Worm (Caenorhabditis elegans) whole organism, early embryonic: Measurements from ENCODE around the gene rgs-5.

Source experiments
- B0310.2 ChIP-seq: sonication (generic microtip); optimal IDR thresholded peaks from 2 replicates; lab custom pipeline; 2016; ENCODE audit warnings: mild to moderate bottlenecking, missing genetic modification characterization, missing compliant biosample characterization
- F13C5.2 ChIP-seq: sonication (generic microtip); optimal IDR thresholded peaks from 2 replicates; lab custom pipeline; 2017; ENCODE audit warnings: mild to moderate bottlenecking, missing genetic modification characterization, inconsistent platforms, missing compliant biosample characterization
- aly-1 ChIP-seq: sonication (generic microtip); optimal IDR thresholded peaks from 2 replicates; lab custom pipeline; 2016; ENCODE audit warnings: missing genetic modification characterization, missing compliant biosample characterization
- ama-1 ChIP-seq: fragments of 150-350 bp; optimal IDR thresholded peaks from 2 replicates; lab custom pipeline; 2014
- ceh-13 ChIP-seq: fragments of 200-800 bp; sonication (Bioruptor generic); optimal IDR thresholded peaks from 2 replicates; lab custom pipeline; 2018; ENCODE audit warnings: mild to moderate bottlenecking, missing genetic modification characterization, missing compliant biosample characterization
- ceh-36 ChIP-seq: sonication (generic microtip); optimal IDR thresholded peaks from 2 replicates; lab custom pipeline; 2016; ENCODE audit warnings: missing genetic modification characterization, inconsistent platforms, missing compliant biosample characterization
- ets-7 ChIP-seq: sonication (generic microtip); optimal IDR thresholded peaks from 2 replicates; lab custom pipeline; 2016; ENCODE audit warnings: missing genotype, missing genetic modification characterization, missing compliant biosample characterization
- flt-1 ChIP-seq: fragments of 200-800 bp; sonication (Bioruptor generic); IDR thresholded peaks from 2 replicates; pipeline ENCODE4 v1.3.6; 2022; ENCODE audit warnings: missing genetic modification characterization, missing compliant biosample characterization
- hmbx-1 ChIP-seq: sonication (generic microtip); optimal IDR thresholded peaks from 2 replicates; lab custom pipeline; 2016; ENCODE audit warnings: mild to moderate bottlenecking, missing genetic modification characterization, missing compliant biosample characterization
- hmg-4 ChIP-seq: fragments of 200-800 bp; sonication (Bioruptor generic); optimal IDR thresholded peaks from 2 replicates; lab custom pipeline; 2018; ENCODE audit warnings: mild to moderate bottlenecking, missing genetic modification characterization, missing compliant biosample characterization
- hnd-1 ChIP-seq: sonication (generic microtip); optimal IDR thresholded peaks from 2 replicates; lab custom pipeline; 2016; ENCODE audit warnings: missing genetic modification characterization, missing compliant biosample characterization
- pes-1 ChIP-seq: fragments of 200-800 bp; sonication (Bioruptor generic); IDR thresholded peaks from 2 replicates; pipeline ENCODE4 v1.3.6; 2022; ENCODE audit warnings: missing genetic modification reagents, missing genetic modification characterization, missing compliant biosample characterization
- scrt-1 ChIP-seq: fragments of 200-800 bp; sonication (Bioruptor generic); IDR thresholded peaks from 2 replicates; pipeline ENCODE4 v1.3.6; 2022; ENCODE audit warnings: missing genetic modification characterization, missing compliant biosample characterization
- sea-1 ChIP-seq: fragments of 200-800 bp; sonication (Bioruptor generic); conservative IDR thresholded peaks from 2 replicates; pipeline ENCODE4 v1.3.6; 2022; ENCODE audit warnings: missing genetic modification characterization, missing compliant biosample characterization
- tbx-11 ChIP-seq: fragments of 200-800 bp; sonication (Bioruptor generic); IDR thresholded peaks from 2 replicates; pipeline ENCODE4 v1.3.6; 2022; ENCODE audit warnings: missing genetic modification characterization, missing compliant biosample characterization
- tbx-37 ChIP-seq: fragments of 200-800 bp; sonication (Bioruptor generic); conservative IDR thresholded peaks from 2 replicates; pipeline ENCODE4 v1.3.6; 2022; ENCODE audit warnings: missing genetic modification reagents, missing genetic modification characterization, missing compliant biosample characterization
- tra-4 ChIP-seq: sonication (generic microtip); optimal IDR thresholded peaks from 2 replicates; lab custom pipeline; 2017; ENCODE audit warnings: missing genetic modification characterization, missing compliant biosample characterization

Gene rgs-5

ce11 chrIII:5688246-5688645 lies 10.1 kb upstream of the rgs-5 start:
- TF ChIP-seq aly-1 (tag; lab: Kevin White, UChicago) (no peak), tbx-11 (GFP tag; lab: Robert Waterston, UW) (no peak), hmg-4 (GFP tag; lab: Kevin White, UChicago) (peak; percentile 1), ets-7 (tag; lab: Kevin White, UChicago) (no peak), hmbx-1 (no peak), flt-1 (GFP tag; lab: Robert Waterston, UW) (no peak)

- TF ChIP-seq flt-1 (GFP tag; lab: Robert Waterston, UW): no peak
- TF ChIP-seq F13C5.2 (tag; lab: Kevin White, UChicago): no peak
- TF ChIP-seq hmg-4 (GFP tag; lab: Kevin White, UChicago): no peak
- TF ChIP-seq hnd-1 (tag; lab: Kevin White, UChicago): no peak
- TF ChIP-seq tbx-37 (GFP tag; lab: Robert Waterston, UW): no peak
- no peak for TF ChIP-seq tra-4 (tag; lab: Kevin White, UChicago)
- no peak for TF ChIP-seq ets-7 (tag; lab: Kevin White, UChicago)
- TF ChIP-seq pes-1 (GFP tag; lab: Robert Waterston, UW): no peak
- TF ChIP-seq B0310.2 (tag; lab: Kevin White, UChicago): no peak
- TF ChIP-seq aly-1 (tag; lab: Kevin White, UChicago): no peak
- TF ChIP-seq ceh-13: no peak
- TF ChIP-seq ama-1 (lab: Kevin White, UChicago): no peak
- no peak for TF ChIP-seq sea-1 (GFP tag; lab: Robert Waterston, UW)
- TF ChIP-seq hmbx-1: no peak
- TF ChIP-seq ceh-36: no peak
- no peak for TF ChIP-seq scrt-1 (GFP tag; lab: Robert Waterston, UW)
- TF ChIP-seq tbx-11 (GFP tag; lab: Robert Waterston, UW): no peak
Measured at ce11 chrIII:5691826-5692225, 6.5 kb upstream of the rgs-5 start.

DNA sequence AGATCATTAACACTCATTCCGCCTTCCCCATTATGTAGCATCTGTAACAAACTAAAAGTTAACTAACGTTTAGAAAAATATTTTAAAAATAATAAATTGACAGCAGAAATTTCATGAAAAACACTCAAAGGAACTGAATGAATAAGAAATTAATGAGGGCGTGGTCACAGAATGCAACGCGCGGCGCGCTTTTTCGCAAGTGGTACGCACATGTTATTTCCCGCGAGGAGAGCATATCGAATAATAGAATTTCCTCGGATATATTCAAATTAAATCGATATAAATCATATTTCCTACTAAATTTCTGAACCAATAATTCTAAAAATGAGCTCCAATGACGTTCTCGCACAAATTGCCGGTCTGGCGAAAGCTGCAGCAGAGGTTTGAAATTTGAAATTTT lies 5.7 kb upstream of the rgs-5 start, which contains the start of the genes abi-1 and arle-14:
Gene abi-1, minus strand, starts transcription at position 51 of the 400 bp plus-strand sequence.
Gene arle-14, plus strand, starts transcription at position 217 of the 400 bp plus-strand sequence.
- TF ChIP-seq F13C5.2 (tag; lab: Kevin White, UChicago) (peak; percentile 61), flt-1 (GFP tag; lab: Robert Waterston, UW) (no peak)

DNA sequence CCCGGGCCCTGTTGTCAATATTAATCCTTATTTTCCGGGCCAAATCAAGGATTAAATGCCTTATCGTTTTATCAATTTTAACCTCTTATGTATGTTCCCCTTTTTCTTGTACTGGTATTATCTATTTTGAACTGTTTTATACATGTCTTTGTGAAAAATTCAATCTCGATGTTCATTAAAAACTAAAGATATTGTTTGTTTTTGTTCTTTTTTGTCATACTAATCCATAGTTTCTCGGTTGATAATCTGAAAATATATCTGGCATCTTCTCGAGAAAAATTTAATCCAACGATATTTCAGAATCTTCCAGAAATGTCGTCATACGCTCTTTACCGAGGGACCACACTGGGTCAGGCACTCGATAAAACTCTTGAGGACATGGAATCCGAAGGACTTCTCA lies 4.6 kb upstream of the rgs-5 start, which contains the start of gene B0336.13:
Gene B0336.13, plus strand, starts transcription at position 301 of the 400 bp plus-strand sequence.
- TF ChIP-seq ceh-36 (peak; percentile 22), hmbx-1 (no peak), hnd-1 (tag; lab: Kevin White, UChicago) (no peak)

- TF ChIP-seq hmbx-1 (no peak), aly-1 (tag; lab: Kevin White, UChicago) (no peak), tbx-37 (GFP tag; lab: Robert Waterston, UW) (no peak), ceh-36 (no peak), B0310.2 (tag; lab: Kevin White, UChicago) (no peak), hmg-4 (GFP tag; lab: Kevin White, UChicago) (no peak), pes-1 (GFP tag; lab: Robert Waterston, UW) (no peak), flt-1 (GFP tag; lab: Robert Waterston, UW) (no peak), scrt-1 (GFP tag; lab: Robert Waterston, UW) (no peak), tra-4 (tag; lab: Kevin White, UChicago) (no peak), ets-7 (tag; lab: Kevin White, UChicago) (no peak), sea-1 (GFP tag; lab: Robert Waterston, UW) (no peak)
Measured at ce11 chrIII:5697266-5697665, 1.1 kb upstream of the rgs-5 start, which contains the start of gene B0336.7. TSS of gene B0336.7 (minus strand) at chrIII:5697366.

- TF ChIP-seq pes-1 (GFP tag; lab: Robert Waterston, UW): no peak
- no peak for TF ChIP-seq tbx-11 (GFP tag; lab: Robert Waterston, UW)
- TF ChIP-seq hnd-1 (tag; lab: Kevin White, UChicago): no peak
- no peak for TF ChIP-seq tbx-37 (GFP tag; lab: Robert Waterston, UW)
- TF ChIP-seq B0310.2 (tag; lab: Kevin White, UChicago): no peak
- no peak for TF ChIP-seq ama-1 (lab: Kevin White, UChicago)
Measured at ce11 chrIII:5701491-5701890, 3.1 kb downstream of the rgs-5 start.

DNA sequence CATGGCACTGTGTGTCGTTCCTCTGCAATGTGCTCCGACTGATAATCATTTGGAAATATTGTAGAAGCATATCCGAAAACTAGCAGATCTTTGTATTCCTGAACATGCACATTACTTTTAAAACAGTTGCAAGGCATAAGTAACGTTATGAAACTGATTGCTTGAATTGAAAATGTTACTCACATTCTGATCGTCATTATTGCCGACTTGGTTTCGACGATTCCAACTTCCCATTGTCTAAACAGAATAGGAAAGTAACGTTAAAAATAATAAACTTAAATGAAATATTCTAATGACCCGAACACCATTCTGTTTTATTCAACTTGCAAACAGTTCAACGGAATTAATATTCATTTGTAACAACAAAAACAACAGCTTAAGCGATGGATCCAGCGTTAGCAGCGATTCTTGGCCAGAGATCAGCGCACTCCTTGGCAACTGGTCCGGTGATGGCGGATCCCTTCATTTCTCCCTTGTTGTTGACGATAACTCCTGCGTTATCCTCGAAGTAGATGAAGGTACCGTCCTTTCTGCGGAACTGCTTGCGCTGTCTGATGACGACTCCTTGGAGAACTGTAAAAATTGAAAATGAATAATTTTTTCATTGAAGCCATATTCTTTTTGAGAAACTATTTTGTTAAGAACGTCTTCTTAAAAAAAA lies 7.0 kb downstream of the rgs-5 start, which contains the start of gene swp-1:
Gene swp-1, minus strand, starts transcription at position 298 of the 661 bp plus-strand sequence.
- peak; percentile 5 for TF ChIP-seq ama-1 (lab: Kevin White, UChicago)
- no peak for TF ChIP-seq sea-1 (GFP tag; lab: Robert Waterston, UW)
- no peak for TF ChIP-seq ets-7 (tag; lab: Kevin White, UChicago)

- no peak for TF ChIP-seq ceh-13
- TF ChIP-seq scrt-1 (GFP tag; lab: Robert Waterston, UW): no peak
- TF ChIP-seq hnd-1 (tag; lab: Kevin White, UChicago): no peak
- TF ChIP-seq tbx-37 (GFP tag; lab: Robert Waterston, UW): 0 out of 2 replicates have a peak, but pooled peaks have one; percentile 14
- no peak for TF ChIP-seq tra-4 (tag; lab: Kevin White, UChicago)
- no peak for TF ChIP-seq aly-1 (tag; lab: Kevin White, UChicago)
- no peak for TF ChIP-seq ama-1 (lab: Kevin White, UChicago)
- no peak for TF ChIP-seq hmg-4 (GFP tag; lab: Kevin White, UChicago)
- no peak for TF ChIP-seq pes-1 (GFP tag; lab: Robert Waterston, UW)
- TF ChIP-seq F13C5.2 (tag; lab: Kevin White, UChicago): peak; percentile 54
- TF ChIP-seq tbx-11 (GFP tag; lab: Robert Waterston, UW): no peak
- no peak for TF ChIP-seq ets-7 (tag; lab: Kevin White, UChicago)
- no peak for TF ChIP-seq B0310.2 (tag; lab: Kevin White, UChicago)
- no peak for TF ChIP-seq ceh-36
Measured at ce11 chrIII:5706077-5706627, 7.8 kb downstream of the rgs-5 start, which contains the start of gene rpl-23. TSS of gene rpl-23 (minus strand) at chrIII:5706127.
